Worm (Caenorhabditis elegans): Measurements from ENCODE around the gene C54C6.7.

ce11 chrIII:3498957-3499356, 47.3 kb downstream of the C54C6.7 start, which contains the start of gene M01F1.9:
- TF ChIP-seq fkh-10 (GFP tag; optimal IDR thresholded peaks at IDR 0.05) (no peak), egl-27 (tag; optimal IDR thresholded peaks at IDR 0.05) (no peak), nhr-77 (tag; optimal IDR thresholded peaks at IDR 0.05) (no peak), unc-62 (GFP tag; optimal IDR thresholded peaks at IDR 0.05) (no peak), nhr-76 (tag; optimal IDR thresholded peaks at IDR 0.05) (no peak), lin-13 (GFP tag; optimal IDR thresholded peaks at IDR 0.05) (no peak), skn-1 (tag; optimal IDR thresholded peaks at IDR 0.05) (no peak), rnt-1 (tag; optimal IDR thresholded peaks at IDR 0.05) (no peak), unc-86 (tag; optimal IDR thresholded peaks at IDR 0.05) (no peak), isw-1 (GFP tag; IDR thresholded peaks at IDR 0.05) (no peak), vab-15 (tag; optimal IDR thresholded peaks at IDR 0.05) (no peak)
